Worm (Caenorhabditis elegans) whole organism, midembryonic: ENCODE data around the gene oac-32.
A peak's percentile ranks its signal among the peaks of the same experiment; 100 is the strongest.

ENCODE experiments used
- T22C8.4 ChIP-seq: fragments of 200-800 bp; sonication (Bioruptor generic); IDR thresholded peaks from 2 replicates; pipeline ENCODE4 v1.3.6; 2022; ENCODE audit warnings: missing genetic modification characterization, missing compliant biosample characterization
- cog-1 ChIP-seq: sonication (generic microtip); optimal IDR thresholded peaks from 2 replicates; lab custom pipeline; 2016; ENCODE audit warnings: missing genetic modification characterization, missing compliant biosample characterization
- flt-1 ChIP-seq: fragments of 200-800 bp; sonication (Bioruptor generic); IDR thresholded peaks from 2 replicates; pipeline ENCODE4 v1.3.6; 2022; ENCODE audit warnings: missing genetic modification characterization, missing compliant biosample characterization
- klf-2 ChIP-seq: fragments of 200-800 bp; sonication (Bioruptor generic); conservative IDR thresholded peaks from 2 replicates; pipeline ENCODE4 v1.3.6; 2022; ENCODE audit warnings: missing genetic modification reagents, missing genetic modification characterization, missing compliant biosample characterization
- med-1 ChIP-seq: sonication (generic microtip); optimal IDR thresholded peaks from 2 replicates; lab custom pipeline; 2017; ENCODE audit warnings: missing genetic modification characterization, mild to moderate bottlenecking, missing compliant biosample characterization, antibody characterized with exemption, missing genetic modification reagents; ENCODE audit not compliant: insufficient read depth
- ref-1 ChIP-seq: fragments of 200-800 bp; sonication (Bioruptor generic); conservative IDR thresholded peaks from 2 replicates; pipeline ENCODE4 v1.3.6; 2022; ENCODE audit warnings: missing genetic modification reagents, missing genetic modification characterization, missing compliant biosample characterization
- tab-1 ChIP-seq: fragments of 200-800 bp; sonication (Bioruptor generic); IDR thresholded peaks from 2 replicates; pipeline ENCODE4 v1.3.6; 2022; ENCODE audit warnings: missing genetic modification characterization, missing compliant biosample characterization
- ztf-23 ChIP-seq: fragments of 200-800 bp; sonication (Bioruptor generic); IDR thresholded peaks from 2 replicates; pipeline ENCODE4 v1.3.6; 2022; ENCODE audit warnings: missing genetic modification reagents, missing genetic modification characterization, missing compliant biosample characterization
- ztf-29 ChIP-seq: fragments of 200-800 bp; sonication (Bioruptor generic); IDR thresholded peaks from 2 replicates; pipeline ENCODE4 v1.3.6; 2022; ENCODE audit warnings: missing genetic modification reagents, missing genetic modification characterization, missing compliant biosample characterization

The oac-32 gene

ce11 chrV:1531159-1531558, 14.4 kb downstream of the oac-32 start, which contains the start of gene K02H11.4:
Gene K02H11.4 (minus strand): TSS chrV:1531259.
- no peak for TF ChIP-seq T22C8.4 (GFP tag; lab: Robert Waterston, UW)

ce11 chrV:1527985-1528384, 17.6 kb downstream of the oac-32 start, which contains the start of gene str-236:
Gene str-236 (minus strand): TSS chrV:1528085.
- no peak for TF ChIP-seq T22C8.4 (GFP tag; lab: Robert Waterston, UW)
- no peak for TF ChIP-seq klf-2 (GFP tag; lab: Robert Waterston, UW)
- TF ChIP-seq tab-1 (GFP tag; lab: Robert Waterston, UW): no peak
- TF ChIP-seq ztf-29 (GFP tag; lab: Robert Waterston, UW): no peak
- no peak for TF ChIP-seq med-1 (GFP tag; lab: Kevin White, UChicago)
- no peak for TF ChIP-seq ztf-23 (GFP tag; lab: Robert Waterston, UW)
- TF ChIP-seq ref-1 (GFP tag; lab: Robert Waterston, UW): no peak

- no peak for TF ChIP-seq cog-1 (tag; lab: Kevin White, UChicago)
- TF ChIP-seq tab-1 (GFP tag; lab: Robert Waterston, UW): no peak
- TF ChIP-seq ztf-29 (GFP tag; lab: Robert Waterston, UW): no peak
- TF ChIP-seq klf-2 (GFP tag; lab: Robert Waterston, UW): no peak
- TF ChIP-seq ztf-23 (GFP tag; lab: Robert Waterston, UW): no peak
- TF ChIP-seq T22C8.4 (GFP tag; lab: Robert Waterston, UW): no peak
- no peak for TF ChIP-seq flt-1
- TF ChIP-seq med-1 (GFP tag; lab: Kevin White, UChicago): no peak
- no peak for TF ChIP-seq ref-1 (GFP tag; lab: Robert Waterston, UW)
Measured at ce11 chrV:1522485-1522884, 23.1 kb downstream of the oac-32 start, which contains the start of gene str-243. Gene str-243 (plus strand): TSS chrV:1522785.

ce11 chrV:1521845-1522244, 23.7 kb downstream of the oac-32 start, which contains the start of gene str-240:
Gene str-240 (minus strand): TSS chrV:1521945.
- TF ChIP-seq ztf-23 (GFP tag; lab: Robert Waterston, UW) (no peak), T22C8.4 (GFP tag; lab: Robert Waterston, UW) (no peak), med-1 (GFP tag; lab: Kevin White, UChicago) (no peak), klf-2 (GFP tag; lab: Robert Waterston, UW) (no peak), flt-1 (no peak), cog-1 (tag; lab: Kevin White, UChicago) (no peak), ref-1 (GFP tag; lab: Robert Waterston, UW) (no peak), tab-1 (GFP tag; lab: Robert Waterston, UW) (no peak), ztf-29 (GFP tag; lab: Robert Waterston, UW) (no peak)

- TF ChIP-seq tab-1 (GFP tag; lab: Robert Waterston, UW) (no peak), ztf-23 (GFP tag; lab: Robert Waterston, UW) (no peak), cog-1 (tag; lab: Kevin White, UChicago) (no peak), ztf-29 (GFP tag; lab: Robert Waterston, UW) (no peak), klf-2 (GFP tag; lab: Robert Waterston, UW) (no peak), T22C8.4 (GFP tag; lab: Robert Waterston, UW) (no peak), ref-1 (GFP tag; lab: Robert Waterston, UW) (no peak), flt-1 (no peak), med-1 (GFP tag; lab: Kevin White, UChicago) (no peak)
Measured at ce11 chrV:1511537-1511936, 34.0 kb downstream of the oac-32 start, which contains the start of gene nhr-260. Gene nhr-260 (minus strand): TSS chrV:1511637.

ce11 chrV:1505995-1506394, 39.6 kb downstream of the oac-32 start, which contains the start of gene sru-28:
Gene sru-28 (plus strand): TSS chrV:1506295.
- no peak for TF ChIP-seq klf-2 (GFP tag; lab: Robert Waterston, UW)
- no peak for TF ChIP-seq ref-1 (GFP tag; lab: Robert Waterston, UW)
- no peak for TF ChIP-seq med-1 (GFP tag; lab: Kevin White, UChicago)
- TF ChIP-seq ztf-23 (GFP tag; lab: Robert Waterston, UW): no peak
- no peak for TF ChIP-seq ztf-29 (GFP tag; lab: Robert Waterston, UW)
- no peak for TF ChIP-seq tab-1 (GFP tag; lab: Robert Waterston, UW)
- no peak for TF ChIP-seq cog-1 (tag; lab: Kevin White, UChicago)
- TF ChIP-seq flt-1: no peak
- TF ChIP-seq T22C8.4 (GFP tag; lab: Robert Waterston, UW): no peak

ce11 chrV:1499140-1499539, 46.4 kb downstream of the oac-32 start, which contains the start of gene sru-27:
Gene sru-27 (plus strand): TSS chrV:1499440.
- no peak for TF ChIP-seq klf-2 (GFP tag; lab: Robert Waterston, UW)
- TF ChIP-seq ztf-23 (GFP tag; lab: Robert Waterston, UW): no peak
- TF ChIP-seq ztf-29 (GFP tag; lab: Robert Waterston, UW): no peak
- no peak for TF ChIP-seq med-1 (GFP tag; lab: Kevin White, UChicago)
- no peak for TF ChIP-seq cog-1 (tag; lab: Kevin White, UChicago)
- no peak for TF ChIP-seq ref-1 (GFP tag; lab: Robert Waterston, UW)
- no peak for TF ChIP-seq tab-1 (GFP tag; lab: Robert Waterston, UW)

- TF ChIP-seq ztf-29 (GFP tag; lab: Robert Waterston, UW): no peak
- TF ChIP-seq klf-2 (GFP tag; lab: Robert Waterston, UW): no peak
- peak; percentile 80 for TF ChIP-seq T22C8.4 (GFP tag; lab: Robert Waterston, UW)
- TF ChIP-seq tab-1 (GFP tag; lab: Robert Waterston, UW): no peak
Measured at ce11 chrV:1495752-1496151, 49.8 kb downstream of the oac-32 start.

ce11 chrV:1495334-1495733, 50.2 kb downstream of the oac-32 start, which contains the start of gene C38C3.3:
Gene C38C3.3 (plus strand): TSS chrV:1495634.
- TF ChIP-seq ztf-23 (GFP tag; lab: Robert Waterston, UW) (no peak), flt-1 (no peak), cog-1 (tag; lab: Kevin White, UChicago) (no peak), med-1 (GFP tag; lab: Kevin White, UChicago) (no peak), ref-1 (GFP tag; lab: Robert Waterston, UW) (no peak), T22C8.4 (GFP tag; lab: Robert Waterston, UW) (no peak), tab-1 (GFP tag; lab: Robert Waterston, UW) (no peak), ztf-29 (GFP tag; lab: Robert Waterston, UW) (no peak), klf-2 (GFP tag; lab: Robert Waterston, UW) (no peak)
